Worm (Caenorhabditis elegans) whole organism, midembryonic: ENCODE data around the gene fbxa-24.

Source experiments
- T22C8.4 ChIP-seq: fragments of 200-800 bp; sonication (Bioruptor generic); IDR thresholded peaks from 2 replicates; pipeline ENCODE4 v1.3.6; 2022; ENCODE audit warnings: missing genetic modification characterization, missing compliant biosample characterization
- cog-1 ChIP-seq: sonication (generic microtip); optimal IDR thresholded peaks from 2 replicates; lab custom pipeline; 2016; ENCODE audit warnings: missing genetic modification characterization, missing compliant biosample characterization
- flt-1 ChIP-seq: fragments of 200-800 bp; sonication (Bioruptor generic); IDR thresholded peaks from 2 replicates; pipeline ENCODE4 v1.3.6; 2022; ENCODE audit warnings: missing genetic modification characterization, missing compliant biosample characterization
- klf-2 ChIP-seq: fragments of 200-800 bp; sonication (Bioruptor generic); conservative IDR thresholded peaks from 2 replicates; pipeline ENCODE4 v1.3.6; 2022; ENCODE audit warnings: missing genetic modification reagents, missing genetic modification characterization, missing compliant biosample characterization
- med-1 ChIP-seq: sonication (generic microtip); optimal IDR thresholded peaks from 2 replicates; lab custom pipeline; 2017; ENCODE audit warnings: missing genetic modification characterization, mild to moderate bottlenecking, missing compliant biosample characterization, antibody characterized with exemption, missing genetic modification reagents; ENCODE audit not compliant: insufficient read depth
- ref-1 ChIP-seq: fragments of 200-800 bp; sonication (Bioruptor generic); conservative IDR thresholded peaks from 2 replicates; pipeline ENCODE4 v1.3.6; 2022; ENCODE audit warnings: missing genetic modification reagents, missing genetic modification characterization, missing compliant biosample characterization
- tab-1 ChIP-seq: fragments of 200-800 bp; sonication (Bioruptor generic); IDR thresholded peaks from 2 replicates; pipeline ENCODE4 v1.3.6; 2022; ENCODE audit warnings: missing genetic modification characterization, missing compliant biosample characterization
- ztf-29 ChIP-seq: fragments of 200-800 bp; sonication (Bioruptor generic); IDR thresholded peaks from 2 replicates; pipeline ENCODE4 v1.3.6; 2022; ENCODE audit warnings: missing genetic modification reagents, missing genetic modification characterization, missing compliant biosample characterization

DNA sequence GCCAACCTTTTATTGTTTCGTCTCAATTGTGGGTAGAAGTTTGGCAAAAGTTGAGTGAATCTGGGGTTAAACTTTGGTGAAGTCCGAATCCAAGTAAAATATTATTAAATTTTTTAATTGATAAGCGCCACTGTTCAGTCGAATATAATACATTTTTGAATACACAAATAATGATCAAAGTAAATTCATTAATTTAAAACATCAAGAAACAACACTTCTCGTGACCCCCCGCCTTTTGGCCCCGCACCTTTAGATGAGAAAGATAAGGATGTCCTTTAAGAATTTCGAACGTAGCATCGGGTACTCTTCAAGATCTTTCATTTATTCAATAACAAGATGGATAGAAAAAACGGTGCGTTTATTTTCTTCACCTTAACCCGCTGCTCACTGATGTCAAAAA, 36.3 kb downstream of the fbxa-24 start, which contains the start of gene nhr-257:
- TF ChIP-seq flt-1 (GFP tag; lab: Robert Waterston, UW), result no peak
- no peak for TF ChIP-seq tab-1 (GFP tag; lab: Robert Waterston, UW)
- no peak for TF ChIP-seq med-1 (GFP tag; lab: Kevin White, UChicago)
- TF ChIP-seq T22C8.4 (GFP tag; lab: Robert Waterston, UW), result no peak
- TF ChIP-seq ztf-29 (GFP tag; lab: Robert Waterston, UW), result no peak
- TF ChIP-seq klf-2 (GFP tag; lab: Robert Waterston, UW), result no peak
- no peak for TF ChIP-seq cog-1
- no peak for TF ChIP-seq ref-1
